Worm (Caenorhabditis elegans) whole organism, mixed stage, embryonic: Measurements from ENCODE around the gene clc-22.

Experiments
- M03D4.4 ChIP-seq: sonication (generic microtip); optimal IDR thresholded peaks from 2 replicates; lab custom pipeline; 2017; ENCODE audit warnings: mild to moderate bottlenecking, missing genetic modification characterization, missing compliant biosample characterization
- bed-3 ChIP-seq: fragments of 200-800 bp; sonication (Bioruptor generic); optimal IDR thresholded peaks from 3 replicates; lab custom pipeline; 2018; ENCODE audit warnings: mild to moderate bottlenecking, missing genetic modification characterization, moderate library complexity, missing compliant biosample characterization
- blmp-1 ChIP-seq: fragments of 150-350 bp; optimal IDR thresholded peaks from 2 replicates; lab custom pipeline; 2014; ENCODE audit warnings: missing biosample characterization, missing genetic modification characterization
- ceh-39 ChIP-seq: fragments of 150-350 bp; optimal IDR thresholded peaks from 2 replicates; lab custom pipeline; 2014; ENCODE audit warnings: missing biosample characterization, missing genetic modification characterization
- ceh-43 ChIP-seq: fragments of 200-800 bp; sonication (Bioruptor generic); optimal IDR thresholded peaks from 2 replicates; lab custom pipeline; 2018; ENCODE audit warnings: mild to moderate bottlenecking, missing genetic modification characterization, moderate library complexity, missing compliant biosample characterization
- ceh-83 ChIP-seq: fragments of 200-800 bp; sonication (Bioruptor generic); optimal IDR thresholded peaks from 2 replicates; lab custom pipeline; 2018; ENCODE audit warnings: mild to moderate bottlenecking, missing genetic modification characterization, missing compliant biosample characterization
- ces-1 ChIP-seq: fragments of 150-350 bp; optimal IDR thresholded peaks from 2 replicates; lab custom pipeline; 2014; ENCODE audit warnings: missing biosample characterization, missing genetic modification reagents, missing genetic modification characterization
- cnd-1 ChIP-seq: fragments of 200-800 bp; sonication (Bioruptor generic); optimal IDR thresholded peaks from 2 replicates; lab custom pipeline; 2018; ENCODE audit warnings: mild to moderate bottlenecking, missing genetic modification characterization, missing compliant biosample characterization
- drap-1 ChIP-seq: fragments of 200-800 bp; sonication (Bioruptor generic); optimal IDR thresholded peaks from 3 replicates; lab custom pipeline; 2018; ENCODE audit warnings: mild to moderate bottlenecking, missing genetic modification characterization, missing compliant biosample characterization
- flh-1 ChIP-seq: fragments of 200-800 bp; sonication (Bioruptor generic); optimal IDR thresholded peaks from 2 replicates; lab custom pipeline; 2018; ENCODE audit warnings: mild to moderate bottlenecking, missing genetic modification characterization, moderate library complexity, missing compliant biosample characterization
- ham-2 ChIP-seq: fragments of 200-800 bp; sonication (Bioruptor generic); optimal IDR thresholded peaks from 2 replicates; lab custom pipeline; 2018; ENCODE audit warnings: mild to moderate bottlenecking, missing genetic modification characterization, missing compliant biosample characterization
- hlh-1 ChIP-seq: fragments of 150-350 bp; optimal IDR thresholded peaks from 2 replicates; lab custom pipeline; 2014; ENCODE audit warnings: missing biosample characterization, missing genetic modification reagents, missing genetic modification characterization
- lin-13 ChIP-seq: fragments of 150-350 bp; optimal IDR thresholded peaks from 2 replicates; lab custom pipeline; 2014; ENCODE audit warnings: missing biosample characterization, missing genetic modification characterization
- lin-32 ChIP-seq: fragments of 200-800 bp; sonication (Bioruptor generic); optimal IDR thresholded peaks from 2 replicates; lab custom pipeline; 2018; ENCODE audit warnings: mild to moderate bottlenecking, missing genetic modification characterization, missing compliant biosample characterization
- lsy-2 ChIP-seq: fragments of 150-350 bp; optimal IDR thresholded peaks from 2 replicates; lab custom pipeline; 2014; ENCODE audit warnings: missing biosample characterization, missing genetic modification characterization
- mep-1 ChIP-seq: fragments of 150-350 bp; optimal IDR thresholded peaks from 2 replicates; lab custom pipeline; 2017; ENCODE audit warnings: missing biosample characterization, missing genetic modification reagents, missing genetic modification characterization, inconsistent platforms
- mls-2 ChIP-seq: sonication (generic microtip); optimal IDR thresholded peaks from 2 replicates; lab custom pipeline; 2016; ENCODE audit warnings: mild to moderate bottlenecking, missing genetic modification characterization, moderate library complexity, missing compliant biosample characterization
- nhr-12 ChIP-seq: fragments of 150-350 bp; optimal IDR thresholded peaks from 2 replicates; lab custom pipeline; 2014; ENCODE audit warnings: missing biosample characterization, missing genetic modification characterization
- nhr-2 ChIP-seq: fragments of 150-350 bp; optimal IDR thresholded peaks from 2 replicates; lab custom pipeline; 2014; ENCODE audit warnings: missing biosample characterization, missing genetic modification characterization
- nhr-237 ChIP-seq: fragments of 150-350 bp; optimal IDR thresholded peaks from 2 replicates; lab custom pipeline; 2014; ENCODE audit warnings: missing biosample characterization, missing genetic modification characterization
- nhr-28 ChIP-seq: fragments of 150-350 bp; optimal IDR thresholded peaks from 2 replicates; lab custom pipeline; 2014; ENCODE audit warnings: missing biosample characterization, missing genetic modification characterization
- nhr-76 ChIP-seq: sonication (generic microtip); optimal IDR thresholded peaks from 2 replicates; lab custom pipeline; 2017; ENCODE audit warnings: missing biosample characterization, missing genetic modification characterization
- pha-4 ChIP-seq: fragments of 150-350 bp; optimal IDR thresholded peaks from 2 replicates; lab custom pipeline; 2018; ENCODE audit warnings: missing biosample characterization, missing genetic modification reagents, missing genetic modification characterization
- sem-2 ChIP-seq: fragments of 200-800 bp; sonication (Bioruptor generic); optimal IDR thresholded peaks from 2 replicates; lab custom pipeline; 2018; ENCODE audit warnings: mild to moderate bottlenecking, missing genetic modification characterization, missing compliant biosample characterization
- snpc-4 ChIP-seq: fragments of 150-350 bp; optimal IDR thresholded peaks from 2 replicates; lab custom pipeline; 2014; ENCODE audit warnings: missing biosample characterization, missing genetic modification characterization
- sptf-1 ChIP-seq: sonication (generic microtip); optimal IDR thresholded peaks from 2 replicates; lab custom pipeline; 2017; ENCODE audit warnings: mild to moderate bottlenecking, missing genetic modification characterization, moderate library complexity, missing compliant biosample characterization
- tbx-8 ChIP-seq: fragments of 200-800 bp; sonication (Bioruptor generic); optimal IDR thresholded peaks from 2 replicates; lab custom pipeline; 2018; ENCODE audit warnings: mild to moderate bottlenecking, missing genetic modification characterization, moderate library complexity, missing compliant biosample characterization
- unc-120 ChIP-seq: sonication (generic microtip); optimal IDR thresholded peaks from 2 replicates; lab custom pipeline; 2017; ENCODE audit warnings: missing genetic modification characterization, missing compliant biosample characterization; ENCODE audit not compliant: poor library complexity, severe bottlenecking
- unc-39 ChIP-seq: fragments of 150-350 bp; optimal IDR thresholded peaks from 2 replicates; lab custom pipeline; 2014; ENCODE audit warnings: missing biosample characterization, missing genetic modification characterization
- unc-62 ChIP-seq: fragments of 150-350 bp; optimal IDR thresholded peaks from 2 replicates; lab custom pipeline; 2014; ENCODE audit warnings: missing biosample characterization, missing genetic modification reagents, missing genetic modification characterization
- zip-8 ChIP-seq: fragments of 150-350 bp; optimal IDR thresholded peaks from 2 replicates; lab custom pipeline; 2014; ENCODE audit warnings: missing biosample characterization, missing genetic modification characterization
- ztf-11 ChIP-seq: fragments of 150-350 bp; optimal IDR thresholded peaks from 2 replicates; lab custom pipeline; 2014; ENCODE audit warnings: missing biosample characterization, missing genetic modification characterization

Gene clc-22

ce11 chrII:3972153-3972552, 23.7 kb downstream of the clc-22 start, which contains the start of gene K10G6.9:
K10G6.9 (plus strand) TSS chrII:3972262.
- peak; percentile 1 for TF ChIP-seq ces-1 (GFP tag; lab: Kevin White, UChicago)
- no peak for TF ChIP-seq bed-3 (GFP tag; lab: Kevin White, UChicago)
- no peak for TF ChIP-seq lsy-2 (tag; lab: Kevin White, UChicago)
- TF ChIP-seq mep-1 (tag; lab: Kevin White, UChicago), result no peak

DNA sequence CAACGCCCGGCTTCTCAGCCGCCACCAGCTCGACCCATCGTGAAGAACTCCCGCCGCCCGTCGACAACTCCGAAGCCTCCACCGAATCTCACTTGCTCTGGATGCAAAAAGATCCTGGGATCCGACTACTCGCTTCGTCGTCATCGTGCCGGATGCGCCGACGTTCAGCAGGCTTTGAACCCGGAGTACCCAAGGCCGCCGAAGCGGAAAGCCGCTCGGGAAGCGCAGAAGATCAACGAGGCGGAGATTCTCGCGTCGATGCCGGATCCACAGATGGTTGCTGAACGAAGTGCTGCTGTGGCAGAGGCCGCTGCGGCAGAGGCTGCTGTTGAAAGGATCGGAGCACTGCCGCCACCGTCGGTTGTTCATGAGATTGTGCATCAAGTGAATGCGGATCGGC, 27.1 kb downstream of the clc-22 start:
- TF ChIP-seq unc-62 (no peak), bed-3 (GFP tag; lab: Kevin White, UChicago) (no peak), sptf-1 (tag; lab: Kevin White, UChicago) (no peak)
- TF ChIP-seq, all 35 proteins: peak for 0

DNA sequence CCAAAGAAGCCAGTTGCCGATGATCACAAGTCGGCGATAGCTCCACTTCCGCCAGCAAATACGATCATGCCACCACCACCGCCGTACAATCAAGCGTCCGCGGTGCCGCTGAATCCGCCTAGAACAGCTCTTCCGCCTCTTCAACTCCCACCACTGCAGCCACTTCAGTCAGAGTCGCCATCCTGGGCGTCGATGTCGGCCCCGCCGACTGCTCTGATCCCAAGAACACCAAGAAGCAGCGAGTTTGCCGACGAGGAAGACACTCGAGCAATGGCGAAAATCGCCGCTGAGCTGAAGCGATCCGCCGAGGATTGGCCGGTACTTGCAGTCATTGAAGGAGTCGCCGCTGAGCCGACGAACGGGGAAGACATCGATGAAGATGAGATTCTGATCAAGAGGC, 27.8 kb downstream of the clc-22 start:
- TF ChIP-seq drap-1 (GFP tag; lab: Kevin White, UChicago) (no peak), nhr-28 (tag; lab: Kevin White, UChicago) (no peak), blmp-1 (tag; lab: Kevin White, UChicago) (no peak), unc-39 (no peak), lin-13 (tag; lab: Kevin White, UChicago) (no peak), ham-2 (no peak), nhr-2 (tag; lab: Kevin White, UChicago) (no peak), sptf-1 (tag; lab: Kevin White, UChicago) (no peak), unc-120 (tag; lab: Kevin White, UChicago) (no peak), cnd-1 (tag; lab: Kevin White, UChicago) (no peak), pha-4 (no peak), ceh-83 (GFP tag; lab: Kevin White, UChicago) (no peak), ceh-43 (GFP tag; lab: Kevin White, UChicago) (no peak)
- TF ChIP-seq, all 35 proteins: peak for 0

DNA sequence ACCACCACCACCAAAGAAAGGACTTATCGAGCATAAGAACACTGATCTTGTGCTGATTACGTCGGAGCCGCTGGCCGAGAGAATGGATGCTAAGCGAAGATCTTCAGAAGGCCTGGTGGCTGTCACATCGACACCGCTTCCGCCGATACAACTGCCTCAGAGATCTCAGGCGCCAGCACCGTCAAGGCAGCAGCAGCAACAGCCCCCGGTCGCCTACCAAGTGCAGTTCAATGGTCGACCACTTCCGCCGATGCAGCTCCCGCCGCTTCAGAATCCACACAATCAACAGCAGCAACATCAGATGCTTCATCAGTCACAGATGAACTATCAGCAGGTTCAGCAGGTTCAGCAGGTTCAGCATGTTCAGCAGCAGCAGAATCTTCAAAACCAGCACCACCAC, 28.8 kb downstream of the clc-22 start:
- TF ChIP-seq mls-2 (no peak), hlh-1 (tag; lab: Kevin White, UChicago) (no peak), ceh-39 (no peak), nhr-76 (tag; lab: Kevin White, UChicago) (no peak), mep-1 (tag; lab: Kevin White, UChicago) (no peak), unc-39 (no peak), ztf-11 (no peak), cnd-1 (tag; lab: Kevin White, UChicago) (no peak), unc-62 (no peak), nhr-28 (tag; lab: Kevin White, UChicago) (no peak), tbx-8 (GFP tag; lab: Kevin White, UChicago) (no peak), flh-1 (no peak), pha-4 (no peak), ceh-83 (GFP tag; lab: Kevin White, UChicago) (no peak), nhr-237 (no peak)

ce11 chrII:3965665-3966416, 30.0 kb downstream of the clc-22 start:
- no peak for TF ChIP-seq unc-120 (tag; lab: Kevin White, UChicago)
- no peak for TF ChIP-seq mls-2
- TF ChIP-seq lin-13 (tag; lab: Kevin White, UChicago), result no peak
- TF ChIP-seq sem-2 (GFP tag; lab: Kevin White, UChicago), result no peak
- no peak for TF ChIP-seq hlh-1 (tag; lab: Kevin White, UChicago)
- TF ChIP-seq M03D4.4 (tag; lab: Kevin White, UChicago), result no peak
- TF ChIP-seq ces-1 (GFP tag; lab: Kevin White, UChicago), result no peak
- no peak for TF ChIP-seq nhr-28 (tag; lab: Kevin White, UChicago)
- no peak for TF ChIP-seq ham-2
- TF ChIP-seq tbx-8 (GFP tag; lab: Kevin White, UChicago), result no peak
- TF ChIP-seq snpc-4 (tag; lab: Kevin White, UChicago), result no peak
- no peak for TF ChIP-seq sptf-1 (tag; lab: Kevin White, UChicago)
- TF ChIP-seq zip-8 (tag; lab: Kevin White, UChicago), result no peak
- no peak for TF ChIP-seq mep-1 (tag; lab: Kevin White, UChicago)
- no peak for TF ChIP-seq nhr-12 (tag; lab: Kevin White, UChicago)
- no peak for TF ChIP-seq pha-4
- no peak for TF ChIP-seq nhr-76 (tag; lab: Kevin White, UChicago)
- TF ChIP-seq lin-32 (GFP tag; lab: Kevin White, UChicago), result no peak
